Worm (Caenorhabditis elegans) whole organism, young adult: ENCODE results near the gene C05E11.3.
A peak's percentile ranks its signal among the peaks of the same experiment; 100 is the strongest.

Source experiments
- B0336.3 ChIP-seq: fragments of 200-800 bp; sonication (Bioruptor generic); IDR thresholded peaks from 2 replicates; pipeline ENCODE4 v1.3.6; 2022; ENCODE audit warnings: missing genetic modification characterization, missing compliant biosample characterization
- C06A6.2 ChIP-seq: fragments of 200-800 bp; sonication (Bioruptor generic); conservative IDR thresholded peaks from 2 replicates; pipeline ENCODE4 v1.3.6; 2022; ENCODE audit warnings: missing genetic modification characterization, missing compliant biosample characterization
- F22D6.2 ChIP-seq: sonication (generic microtip); optimal IDR thresholded peaks from 2 replicates; lab custom pipeline; 2016; ENCODE audit warnings: mild to moderate bottlenecking, missing genetic modification characterization, missing compliant biosample characterization
- F23B12.7 ChIP-seq: sonication (generic microtip); optimal IDR thresholded peaks from 2 replicates; lab custom pipeline; 2017; ENCODE audit warnings: missing genetic modification characterization, mild to moderate bottlenecking, missing compliant biosample characterization, antibody characterized with exemption, moderate library complexity; ENCODE audit not compliant: insufficient read depth
- K11D2.4 ChIP-seq: fragments of 200-800 bp; sonication (Bioruptor generic); IDR thresholded peaks from 2 replicates; pipeline ENCODE4 v1.3.6; 2022; ENCODE audit warnings: missing genetic modification reagents, missing genetic modification characterization, missing compliant biosample characterization
- K12H6.12 ChIP-seq: fragments of 200-800 bp; sonication (Bioruptor generic); optimal IDR thresholded peaks from 2 replicates; lab custom pipeline; 2018; ENCODE audit warnings: mild to moderate bottlenecking, missing genetic modification characterization, missing compliant biosample characterization
- T07F8.4 ChIP-seq: sonication (generic microtip); optimal IDR thresholded peaks from 2 replicates; lab custom pipeline; 2016; ENCODE audit warnings: mild to moderate bottlenecking, missing genetic modification characterization, moderate library complexity, missing compliant biosample characterization
- Y53F4B.3 ChIP-seq: fragments of 200-800 bp; sonication (Bioruptor generic); IDR thresholded peaks from 2 replicates; pipeline ENCODE4 v1.3.6; 2022; ENCODE audit warnings: missing genetic modification reagents, missing genetic modification characterization, missing compliant biosample characterization
- ZK185.1 ChIP-seq: sonication (generic microtip); optimal IDR thresholded peaks from 2 replicates; lab custom pipeline; 2016; ENCODE audit warnings: mild to moderate bottlenecking, missing genetic modification characterization, missing compliant biosample characterization; ENCODE audit not compliant: poor library complexity, severe bottlenecking
- atf-7 ChIP-seq: sonication (generic microtip); optimal IDR thresholded peaks from 2 replicates; lab custom pipeline; 2017; ENCODE audit warnings: mild to moderate bottlenecking, missing genetic modification characterization, missing compliant biosample characterization
- attf-5 ChIP-seq: fragments of 200-800 bp; sonication (Bioruptor generic); optimal IDR thresholded peaks from 2 replicates; lab custom pipeline; 2018; ENCODE audit warnings: mild to moderate bottlenecking, missing genetic modification characterization, missing compliant biosample characterization
- cebp-1 ChIP-seq, 2 experiments: fragments of 200-800 bp in 1 of 2; sonication (Bioruptor generic) in 1 of 2; sonication (generic microtip) in 1 of 2; IDR thresholded peaks in 1 of 2; optimal IDR thresholded peaks in 1 of 2; 2 replicates each; pipeline versions ENCODE4 v1.3.6 to Lab custom; 2017 to 2022; ENCODE audit warnings: missing compliant biosample characterization in 2 of 2, missing genetic modification characterization in 2 of 2, mild to moderate bottlenecking in 1 of 2, missing genetic modification reagents in 1 of 2, moderate library complexity in 1 of 2
- ceh-100 ChIP-seq: fragments of 200-800 bp; sonication (Bioruptor generic); IDR thresholded peaks from 2 replicates; pipeline ENCODE4 v1.3.6; 2022; ENCODE audit warnings: missing genetic modification reagents, missing genetic modification characterization, missing compliant biosample characterization
- ceh-27 ChIP-seq: fragments of 200-800 bp; sonication (Bioruptor generic); optimal IDR thresholded peaks from 2 replicates; lab custom pipeline; 2018; ENCODE audit warnings: mild to moderate bottlenecking, missing genetic modification characterization, moderate library complexity, missing compliant biosample characterization
- ceh-91 ChIP-seq: fragments of 200-800 bp; sonication (Bioruptor generic); IDR thresholded peaks from 2 replicates; pipeline ENCODE4 v1.3.6; 2022; ENCODE audit warnings: missing genetic modification reagents, missing genetic modification characterization, missing compliant biosample characterization
- chd-7 ChIP-seq: sonication (generic microtip); optimal IDR thresholded peaks from 2 replicates; lab custom pipeline; 2016; ENCODE audit warnings: mild to moderate bottlenecking, missing genetic modification characterization, moderate library complexity, missing compliant biosample characterization
- die-1 ChIP-seq: sonication (generic microtip); optimal IDR thresholded peaks from 2 replicates; lab custom pipeline; 2016; ENCODE audit warnings: missing genotype, mild to moderate bottlenecking, missing genetic modification characterization, missing compliant biosample characterization
- dox-1 ChIP-seq: fragments of 200-800 bp; sonication (Bioruptor generic); IDR thresholded peaks from 2 replicates; pipeline ENCODE4 v1.3.6; 2022; ENCODE audit warnings: missing genetic modification reagents, missing genetic modification characterization, missing compliant biosample characterization
- egl-44 ChIP-seq: fragments of 200-800 bp; sonication (Bioruptor generic); IDR thresholded peaks from 2 replicates; pipeline ENCODE4 v1.3.6; 2022; ENCODE audit warnings: missing genetic modification reagents, missing genetic modification characterization, missing compliant biosample characterization
- ekl-4 ChIP-seq: fragments of 200-800 bp; sonication (Bioruptor generic); IDR thresholded peaks from 2 replicates; pipeline ENCODE4 v1.3.6; 2022; ENCODE audit warnings: missing genetic modification reagents, missing genetic modification characterization, missing compliant biosample characterization
- ets-4 ChIP-seq: fragments of 200-800 bp; sonication (Bioruptor generic); optimal IDR thresholded peaks from 2 replicates; lab custom pipeline; 2018; ENCODE audit warnings: mild to moderate bottlenecking, missing genetic modification characterization, missing compliant biosample characterization
- gei-17 ChIP-seq: fragments of 200-800 bp; sonication (Bioruptor generic); optimal IDR thresholded peaks from 2 replicates; lab custom pipeline; 2018; ENCODE audit warnings: mild to moderate bottlenecking, missing genetic modification characterization, missing compliant biosample characterization
- hlh-12 ChIP-seq: sonication (generic microtip); optimal IDR thresholded peaks from 2 replicates; lab custom pipeline; 2016; ENCODE audit warnings: missing genetic modification characterization, missing compliant biosample characterization
- hmg-1.2 ChIP-seq: fragments of 200-800 bp; sonication (Bioruptor generic); IDR thresholded peaks from 2 replicates; pipeline ENCODE4 v1.3.6; 2022; ENCODE audit warnings: missing genetic modification reagents, missing genetic modification characterization, missing compliant biosample characterization
- hmg-20 ChIP-seq: fragments of 200-800 bp; sonication (Bioruptor generic); IDR thresholded peaks from 2 replicates; pipeline ENCODE4 v1.3.6; 2022; ENCODE audit warnings: missing genetic modification reagents, missing genetic modification characterization, missing compliant biosample characterization
- let-526 ChIP-seq: fragments of 200-800 bp; sonication (Bioruptor generic); IDR thresholded peaks from 2 replicates; pipeline ENCODE4 v1.3.6; 2022; ENCODE audit warnings: missing genetic modification reagents, missing genetic modification characterization, missing compliant biosample characterization
- let-607 ChIP-seq, 2 experiments: fragments of 200-800 bp in 1 of 2; sonication (Bioruptor generic) in 1 of 2; sonication (generic microtip) in 1 of 2; optimal IDR thresholded peaks; 2 replicates each; lab custom pipeline; 2016 to 2018; ENCODE audit warnings: mild to moderate bottlenecking in 2 of 2, missing compliant biosample characterization in 2 of 2, missing genetic modification characterization in 2 of 2, moderate library complexity in 2 of 2, missing genotype in 1 of 2
- lin-54 ChIP-seq: fragments of 200-800 bp; sonication (Bioruptor generic); optimal IDR thresholded peaks from 2 replicates; lab custom pipeline; 2018; ENCODE audit warnings: mild to moderate bottlenecking, missing genetic modification characterization, missing compliant biosample characterization
- lir-1 ChIP-seq: fragments of 200-800 bp; sonication (Bioruptor generic); conservative IDR thresholded peaks from 2 replicates; pipeline ENCODE4 v1.3.6; 2022; ENCODE audit warnings: missing genetic modification reagents, missing genetic modification characterization, missing compliant biosample characterization
- madf-10 ChIP-seq: sonication (generic microtip); optimal IDR thresholded peaks from 2 replicates; lab custom pipeline; 2016; ENCODE audit warnings: mild to moderate bottlenecking, missing genetic modification characterization, missing compliant biosample characterization
- madf-3 ChIP-seq: fragments of 200-800 bp; sonication (Bioruptor generic); IDR thresholded peaks from 2 replicates; pipeline ENCODE4 v1.3.6; 2022; ENCODE audit warnings: missing genetic modification reagents, missing genetic modification characterization, missing compliant biosample characterization
- mcd-1 ChIP-seq: fragments of 200-800 bp; sonication (Bioruptor generic); IDR thresholded peaks from 2 replicates; pipeline ENCODE4 v1.3.6; 2022; ENCODE audit warnings: missing genetic modification reagents, missing genetic modification characterization, missing compliant biosample characterization
- nfyb-1 ChIP-seq: fragments of 200-800 bp; sonication (Bioruptor generic); IDR thresholded peaks from 2 replicates; pipeline ENCODE4 v1.3.6; 2022; ENCODE audit warnings: missing genetic modification reagents, missing genetic modification characterization, missing compliant biosample characterization
- nhr-80 ChIP-seq: sonication (generic microtip); optimal IDR thresholded peaks from 2 replicates; lab custom pipeline; 2016; ENCODE audit warnings: missing genetic modification characterization, missing compliant biosample characterization
- nhr-90 ChIP-seq: sonication (generic microtip); optimal IDR thresholded peaks from 2 replicates; lab custom pipeline; 2016; ENCODE audit warnings: missing genotype, mild to moderate bottlenecking, missing genetic modification characterization, missing compliant biosample characterization
- pbrm-1 ChIP-seq: fragments of 200-800 bp; sonication (Bioruptor generic); IDR thresholded peaks from 2 replicates; pipeline ENCODE4 v1.3.6; 2022; ENCODE audit warnings: missing genetic modification reagents, missing genetic modification characterization, missing compliant biosample characterization
- repo-1 ChIP-seq: sonication (generic microtip); optimal IDR thresholded peaks from 2 replicates; lab custom pipeline; 2017; ENCODE audit warnings: mild to moderate bottlenecking, missing genetic modification characterization, missing compliant biosample characterization
- sdz-38 ChIP-seq: sonication (generic microtip); optimal IDR thresholded peaks from 2 replicates; lab custom pipeline; 2016; ENCODE audit warnings: missing genotype, missing genetic modification characterization, missing compliant biosample characterization
- sea-2 ChIP-seq: fragments of 200-800 bp; sonication (Bioruptor generic); IDR thresholded peaks from 2 replicates; pipeline ENCODE4 v1.3.6; 2022; ENCODE audit warnings: missing genetic modification characterization, missing compliant biosample characterization
- snpc-1.3 ChIP-seq: sonication (generic microtip); optimal IDR thresholded peaks from 2 replicates; lab custom pipeline; 2017; ENCODE audit warnings: missing genetic modification characterization, mild to moderate bottlenecking, missing compliant biosample characterization, antibody characterized with exemption, moderate library complexity, missing genotype, missing genetic modification reagents; ENCODE audit not compliant: insufficient read depth
- somi-1 ChIP-seq: fragments of 200-800 bp; sonication (Bioruptor generic); optimal IDR thresholded peaks from 2 replicates; lab custom pipeline; 2018; ENCODE audit warnings: mild to moderate bottlenecking, missing genetic modification characterization, missing compliant biosample characterization
- tbp1 ChIP-seq: fragments of 200-800 bp; sonication (Bioruptor generic); optimal IDR thresholded peaks from 2 replicates; lab custom pipeline; 2018; ENCODE audit warnings: mild to moderate bottlenecking, missing genetic modification characterization, missing compliant biosample characterization
- tlf-1 ChIP-seq: fragments of 200-800 bp; sonication (Bioruptor generic); optimal IDR thresholded peaks from 2 replicates; lab custom pipeline; 2018; ENCODE audit warnings: mild to moderate bottlenecking, missing genetic modification characterization, missing compliant biosample characterization
- unc-62 ChIP-seq: fragments of 150-350 bp; optimal IDR thresholded peaks from 2 replicates; lab custom pipeline; 2014; ENCODE audit warnings: missing biosample characterization, missing genetic modification reagents, missing genetic modification characterization
- ztf-22 ChIP-seq: fragments of 200-800 bp; sonication (Bioruptor generic); optimal IDR thresholded peaks from 2 replicates; lab custom pipeline; 2018; ENCODE audit warnings: mild to moderate bottlenecking, missing genetic modification characterization, moderate library complexity, missing compliant biosample characterization
- ztf-26 ChIP-seq: sonication (generic microtip); optimal IDR thresholded peaks from 2 replicates; lab custom pipeline; 2017; ENCODE audit warnings: missing genetic modification characterization, missing compliant biosample characterization
- ztf-3 ChIP-seq: fragments of 200-800 bp; sonication (Bioruptor generic); optimal IDR thresholded peaks from 2 replicates; lab custom pipeline; 2018; ENCODE audit warnings: mild to moderate bottlenecking, missing genetic modification characterization, missing compliant biosample characterization

Gene C05E11.3

ce11 chrX:4532160-4532741, 45.8 kb upstream of the C05E11.3 start, which contains the start of gene nhr-35:
nhr-35 (plus strand) TSS chrX:4532691.
- TF ChIP-seq cebp-1 (GFP tag; IDR thresholded peaks at IDR 0.05; lab: Robert Waterston, UW) (0 out of 2 replicates have a peak, but pooled peaks have one; percentile 36), cebp-1 (tag; optimal IDR thresholded peaks at IDR 0.05; lab: Kevin White, UChicago) (peak; percentile 78), repo-1 (peak; percentile 63), let-607 (tag; optimal IDR thresholded peaks at IDR 0.05; lab: Kevin White, UChicago) (peak; percentile 84), nhr-90 (tag; lab: Kevin White, UChicago) (peak; percentile 72), ceh-91 (GFP tag; lab: Robert Waterston, UW) (no peak), B0336.3 (peak; percentile 69), ceh-100 (GFP tag; lab: Robert Waterston, UW) (no peak), ceh-27 (GFP tag; lab: Kevin White, UChicago) (peak; percentile 54), ekl-4 (GFP tag; lab: Robert Waterston, UW) (0 out of 2 replicates have a peak, but pooled peaks have one; percentile 30), C06A6.2 (GFP tag; lab: Robert Waterston, UW) (peak; percentile 44; the same call in 1 of the 2 replicates), egl-44 (GFP tag; lab: Robert Waterston, UW) (0 out of 2 replicates have a peak, but pooled peaks have one; percentile 26), ztf-26 (tag; lab: Kevin White, UChicago) (peak; percentile 84), somi-1 (GFP tag; lab: Kevin White, UChicago) (peak; percentile 80), nhr-80 (tag; lab: Kevin White, UChicago) (peak; percentile 100), gei-17 (GFP tag; lab: Kevin White, UChicago) (peak; percentile 33), F23B12.7 (tag; lab: Kevin White, UChicago) (peak; percentile 4), pbrm-1 (GFP tag; lab: Robert Waterston, UW) (0 out of 2 replicates have a peak, but pooled peaks have one; percentile 26), hmg-1.2 (GFP tag; lab: Robert Waterston, UW) (peak; percentile 42), ztf-22 (GFP tag; lab: Kevin White, UChicago) (peak; percentile 86), sea-2 (GFP tag; lab: Robert Waterston, UW) (no peak), unc-62 (GFP tag; lab: Kevin White, UChicago) (peak; percentile 94), ZK185.1 (tag; lab: Kevin White, UChicago) (peak; percentile 5), hmg-20 (GFP tag; lab: Robert Waterston, UW) (no peak), dox-1 (GFP tag; lab: Robert Waterston, UW) (peak; percentile 88), T07F8.4 (tag; lab: Kevin White, UChicago) (no peak), nfyb-1 (GFP tag; lab: Robert Waterston, UW) (peak; percentile 82), atf-7 (tag; lab: Kevin White, UChicago) (peak; percentile 91), hlh-12 (tag; lab: Kevin White, UChicago) (no peak), madf-10 (tag; lab: Kevin White, UChicago) (peak; percentile 53), ztf-3 (GFP tag; lab: Kevin White, UChicago) (peak; percentile 26), ets-4 (peak; percentile 93), tlf-1 (GFP tag; lab: Kevin White, UChicago) (peak; percentile 66), madf-3 (GFP tag; lab: Robert Waterston, UW) (no peak), Y53F4B.3 (GFP tag; lab: Robert Waterston, UW) (no peak), K12H6.12 (peak; percentile 29), die-1 (tag; lab: Kevin White, UChicago) (peak; percentile 22), lir-1 (GFP tag; lab: Robert Waterston, UW) (peak; percentile 40; the same call in 1 of the 2 replicates), mcd-1 (GFP tag; lab: Robert Waterston, UW) (peak; percentile 38; the same call in 1 of the 2 replicates), lin-54 (GFP tag; lab: Kevin White, UChicago) (peak; percentile 27), F22D6.2 (tag; lab: Kevin White, UChicago) (peak; percentile 90), sdz-38 (tag; lab: Kevin White, UChicago) (no peak), let-526 (GFP tag; lab: Robert Waterston, UW) (peak; percentile 69; the same call in 1 of the 2 replicates), snpc-1.3 (tag; lab: Kevin White, UChicago) (no peak), K11D2.4 (GFP tag; lab: Robert Waterston, UW) (peak; percentile 64; the same call in 1 of the 2 replicates), tbp1 (peak; percentile 60), chd-7 (tag; lab: Kevin White, UChicago) (peak; percentile 70), attf-5 (peak; percentile 63)
